Worm (Caenorhabditis elegans) whole organism, L4 larva: Measurements from ENCODE around the gene spp-21.

Experiments
- D1046.2 ChIP-seq: fragments of 200-800 bp; sonication (Bioruptor generic); IDR thresholded peaks from 2 replicates; pipeline ENCODE4 v1.3.6; 2022; ENCODE audit warnings: missing genetic modification characterization, missing compliant biosample characterization
- F10B5.3 ChIP-seq: sonication (generic microtip); optimal IDR thresholded peaks from 2 replicates; lab custom pipeline; 2016; ENCODE audit warnings: mild to moderate bottlenecking, missing genetic modification characterization, missing compliant biosample characterization
- F26F4.8 ChIP-seq: fragments of 200-800 bp; sonication (Bioruptor generic); conservative IDR thresholded peaks from 2 replicates; pipeline ENCODE4 v1.3.6; 2022; ENCODE audit warnings: missing genetic modification characterization, missing compliant biosample characterization
- F37D6.2 ChIP-seq: sonication (generic microtip); optimal IDR thresholded peaks from 2 replicates; lab custom pipeline; 2016; ENCODE audit warnings: mild to moderate bottlenecking, missing genetic modification characterization, missing compliant biosample characterization
- F49E8.2 ChIP-seq: sonication (generic microtip); optimal IDR thresholded peaks from 2 replicates; lab custom pipeline; 2016; ENCODE audit warnings: missing compliant biosample characterization, mild to moderate bottlenecking, missing genetic modification characterization, borderline replicate concordance
- T26A8.4 ChIP-seq: fragments of 200-800 bp; sonication (Bioruptor generic); IDR thresholded peaks from 2 replicates; pipeline ENCODE4 v1.3.6; 2022; ENCODE audit warnings: missing genetic modification characterization, missing compliant biosample characterization
- Y48G9A.11 ChIP-seq: fragments of 200-800 bp; sonication (Bioruptor generic); IDR thresholded peaks from 2 replicates; pipeline ENCODE4 v1.3.6; 2022; ENCODE audit warnings: missing genetic modification reagents, missing genetic modification characterization, missing compliant biosample characterization
- aha-1 ChIP-seq: fragments of 150-350 bp; peaks from one replicate; lab custom pipeline; 2014; ENCODE audit warnings: missing biosample characterization, missing genetic modification characterization
- ama-1 ChIP-seq: fragments of 150-350 bp; optimal IDR thresholded peaks from 2 replicates; lab custom pipeline; 2014; ENCODE audit warnings: inconsistent platforms, mixed read lengths
- attf-4 ChIP-seq: sonication (generic microtip); optimal IDR thresholded peaks from 3 replicates; lab custom pipeline; 2017; ENCODE audit warnings: missing biosample characterization, missing genetic modification characterization
- ceh-32 ChIP-seq: sonication (generic microtip); optimal IDR thresholded peaks from 2 replicates; lab custom pipeline; 2016; ENCODE audit warnings: mild to moderate bottlenecking, missing genetic modification characterization, missing compliant biosample characterization; ENCODE audit not compliant: poor library complexity
- cey-2 ChIP-seq: sonication (generic microtip); optimal IDR thresholded peaks from 3 replicates; lab custom pipeline; 2017; ENCODE audit warnings: missing genetic modification characterization, mild to moderate bottlenecking, missing compliant biosample characterization, antibody characterized with exemption, borderline replicate concordance; ENCODE audit not compliant: insufficient read depth
- daf-16 ChIP-seq, 3 experiments: sonication (generic microtip); optimal IDR thresholded peaks; 2 replicates each; lab custom pipeline; 2016 to 2017; ENCODE audit warnings: missing genetic modification characterization in 3 of 3, missing genetic modification reagents in 3 of 3, mild to moderate bottlenecking in 2 of 3, missing compliant biosample characterization in 2 of 3, missing biosample characterization in 1 of 3, moderate library complexity in 1 of 3
- dmd-9 ChIP-seq: fragments of 200-800 bp; sonication (Bioruptor generic); IDR thresholded peaks from 2 replicates; pipeline ENCODE4 v1.3.6; 2022; ENCODE audit warnings: missing genetic modification reagents, missing genetic modification characterization, missing compliant biosample characterization
- dpl-1 ChIP-seq: fragments of 150-350 bp; optimal IDR thresholded peaks from 2 replicates; lab custom pipeline; 2014; ENCODE audit warnings: missing biosample characterization, missing genetic modification reagents, missing genetic modification characterization
- dve-1 ChIP-seq: sonication (generic microtip); optimal IDR thresholded peaks from 2 replicates; lab custom pipeline; 2017; ENCODE audit warnings: antibody characterized with exemption, mild to moderate bottlenecking, missing genetic modification characterization, missing compliant biosample characterization; ENCODE audit not compliant: insufficient read depth
- egl-43 ChIP-seq: fragments of 200-800 bp; sonication (Bioruptor generic); IDR thresholded peaks from 2 replicates; pipeline ENCODE4 v1.3.6; 2022; ENCODE audit warnings: missing genetic modification reagents, missing genetic modification characterization, missing compliant biosample characterization
- fkh-10 ChIP-seq: fragments of 150-350 bp; optimal IDR thresholded peaks from 2 replicates; lab custom pipeline; 2014; ENCODE audit warnings: missing biosample characterization, missing genetic modification reagents, missing genetic modification characterization
- fos-1 ChIP-seq: fragments of 150-350 bp; optimal IDR thresholded peaks from 2 replicates; lab custom pipeline; 2014; ENCODE audit warnings: missing biosample characterization, missing genetic modification characterization
- hif-1 ChIP-seq, 2 experiments: sonication (generic microtip); optimal IDR thresholded peaks; 2 replicates each; lab custom pipeline; 2016 to 2017; ENCODE audit warnings: missing compliant biosample characterization in 2 of 2, missing genetic modification characterization in 2 of 2, missing genetic modification reagents in 2 of 2, missing genotype in 2 of 2, mild to moderate bottlenecking in 1 of 2
- hlh-11 ChIP-seq: fragments of 200-800 bp; sonication (Bioruptor generic); optimal IDR thresholded peaks from 2 replicates; lab custom pipeline; 2018; ENCODE audit warnings: mild to moderate bottlenecking, missing genetic modification characterization, missing compliant biosample characterization
- hlh-30 ChIP-seq: sonication (generic microtip); optimal IDR thresholded peaks from 2 replicates; lab custom pipeline; 2017; ENCODE audit warnings: antibody characterized with exemption, mild to moderate bottlenecking, missing genetic modification characterization, missing compliant biosample characterization; ENCODE audit not compliant: insufficient read depth
- hmg-1.1 ChIP-seq: fragments of 200-800 bp; sonication (Bioruptor generic); IDR thresholded peaks from 2 replicates; pipeline ENCODE4 v1.3.6; 2022; ENCODE audit warnings: missing genetic modification reagents, missing genetic modification characterization, missing compliant biosample characterization
- lin-15B ChIP-seq: fragments of 150-350 bp; sonication (generic microtip); optimal IDR thresholded peaks from 3 replicates; lab custom pipeline; 2014; ENCODE audit warnings: missing biosample characterization, missing genetic modification characterization
- lin-39 ChIP-seq: fragments of 150-350 bp; optimal IDR thresholded peaks from 2 replicates; lab custom pipeline; 2014; ENCODE audit warnings: missing biosample characterization, missing genetic modification reagents, missing genetic modification characterization
- lsy-2 ChIP-seq, 2 experiments: fragments of 150-350 bp in 1 of 2; sonication (generic microtip) in 1 of 2; optimal IDR thresholded peaks; 2 replicates each; lab custom pipeline; 2014 to 2017; ENCODE audit warnings: missing biosample characterization in 2 of 2, missing genetic modification characterization in 2 of 2
- madf-5 ChIP-seq, 2 experiments: fragments of 200-800 bp; sonication (Bioruptor generic); IDR thresholded peaks; 2 replicates each; pipeline ENCODE4 v1.3.6; 2022; ENCODE audit warnings: missing compliant biosample characterization in 2 of 2, missing genetic modification characterization in 2 of 2
- mep-1 ChIP-seq: fragments of 150-350 bp; sonication (generic microtip); optimal IDR thresholded peaks from 3 replicates; lab custom pipeline; 2014; ENCODE audit warnings: missing biosample characterization, missing genetic modification characterization
- mes-2 ChIP-seq: sonication (generic microtip); optimal IDR thresholded peaks from 2 replicates; lab custom pipeline; 2016; ENCODE audit warnings: missing genotype, mild to moderate bottlenecking, missing genetic modification characterization, missing compliant biosample characterization; ENCODE audit not compliant: poor library complexity, severe bottlenecking
- mxl-3 ChIP-seq: fragments of 200-800 bp; sonication (Bioruptor generic); optimal IDR thresholded peaks from 2 replicates; lab custom pipeline; 2018; ENCODE audit warnings: mild to moderate bottlenecking, missing genetic modification characterization, missing compliant biosample characterization
- nhr-10 ChIP-seq: fragments of 150-350 bp; optimal IDR thresholded peaks from 2 replicates; lab custom pipeline; 2014; ENCODE audit warnings: missing biosample characterization, missing genetic modification characterization
- nhr-11 ChIP-seq: fragments of 150-350 bp; optimal IDR thresholded peaks from 2 replicates; lab custom pipeline; 2014; ENCODE audit warnings: missing biosample characterization, missing genetic modification characterization
- nhr-25 ChIP-seq: sonication (generic microtip); optimal IDR thresholded peaks from 2 replicates; lab custom pipeline; 2017; ENCODE audit warnings: missing genetic modification characterization, mild to moderate bottlenecking, missing compliant biosample characterization, antibody characterized with exemption, moderate library complexity, borderline replicate concordance; ENCODE audit not compliant: insufficient read depth
- nhr-41 ChIP-seq: fragments of 200-800 bp; sonication (Bioruptor generic); IDR thresholded peaks from 2 replicates; pipeline ENCODE4 v1.3.6; 2022; ENCODE audit warnings: missing genetic modification reagents, missing genetic modification characterization, missing compliant biosample characterization
- nhr-42 ChIP-seq: fragments of 200-800 bp; sonication (Bioruptor generic); IDR thresholded peaks from 2 replicates; pipeline ENCODE4 v1.3.6; 2022; ENCODE audit warnings: missing genetic modification characterization, missing compliant biosample characterization
- nhr-6 ChIP-seq: fragments of 150-350 bp; optimal IDR thresholded peaks from 2 replicates; lab custom pipeline; 2014; ENCODE audit warnings: missing biosample characterization, missing genetic modification characterization
- pha-4 ChIP-seq, 2 experiments: fragments of 150-350 bp in 1 of 2; fragments of 200-800 bp in 1 of 2; sonication (Bioruptor generic) in 1 of 2; IDR thresholded peaks in 1 of 2; optimal IDR thresholded peaks in 1 of 2; 2 replicates each; pipeline versions ENCODE4 v1.3.6 to Lab custom; 2014 to 2022; ENCODE audit warnings: missing genetic modification characterization in 2 of 2, missing genetic modification reagents in 2 of 2, missing biosample characterization in 1 of 2, missing compliant biosample characterization in 1 of 2
- snpc-1.2 ChIP-seq: fragments of 200-800 bp; sonication (Bioruptor generic); IDR thresholded peaks from 2 replicates; pipeline ENCODE4 v1.3.6; 2022; ENCODE audit warnings: missing genetic modification reagents, missing genetic modification characterization, missing compliant biosample characterization
- unc-62 ChIP-seq, 3 experiments: fragments of 150-350 bp in 1 of 3; sonication (generic microtip); optimal IDR thresholded peaks in 2 of 3; peaks in 1 of 3; 1 replicate in 1 of 3; 2 replicates in 2 of 3; lab custom pipeline; 2014 to 2017; ENCODE audit warnings: missing biosample characterization in 3 of 3, missing genetic modification characterization in 3 of 3, missing genetic modification reagents in 3 of 3, missing genotype in 1 of 3
- zag-1 ChIP-seq: fragments of 150-350 bp; optimal IDR thresholded peaks from 2 replicates; lab custom pipeline; 2014; ENCODE audit warnings: missing biosample characterization, missing genetic modification characterization
- ztf-11 ChIP-seq: fragments of 150-350 bp; optimal IDR thresholded peaks from 2 replicates; lab custom pipeline; 2014; ENCODE audit warnings: missing biosample characterization, missing genetic modification characterization

spp-21 gene

DNA sequence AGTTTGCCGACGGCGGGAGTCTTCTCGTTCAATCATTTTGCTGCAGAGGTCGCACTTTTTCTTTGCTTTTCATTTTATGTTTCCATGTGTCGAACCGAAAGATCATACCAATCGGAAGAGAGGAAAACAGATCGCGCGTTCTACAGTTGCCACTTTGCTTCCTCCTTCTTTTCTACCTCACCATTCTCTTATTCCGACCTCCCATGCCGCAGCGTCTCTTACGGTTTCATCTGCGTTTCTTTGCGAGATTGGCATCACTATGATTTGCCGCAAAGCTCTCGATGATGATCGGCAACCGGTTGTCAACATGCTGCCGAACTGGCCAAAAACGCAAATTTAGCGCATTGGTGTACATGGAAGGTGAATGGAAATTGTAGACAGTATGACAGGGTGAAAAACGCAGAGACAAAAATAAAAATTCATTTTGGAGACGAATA, 15.8 kb upstream of the spp-21 start (continued):
- TF ChIP-seq F10B5.3 (tag; lab: Kevin White, UChicago) = no peak
- TF ChIP-seq mes-2 = no peak
- TF ChIP-seq pha-4 (GFP tag; IDR thresholded peaks at IDR 0.05; lab: Robert Waterston, UW) = no peak
- no peak for TF ChIP-seq pha-4 (tag; optimal IDR thresholded peaks at IDR 0.05; lab: Kevin White, UChicago)
- TF ChIP-seq lsy-2 (tag; optimal IDR thresholded peaks at IDR 0.05; lab: Kevin White, UChicago) = no peak
- TF ChIP-seq F49E8.2 = no peak
- no peak for TF ChIP-seq madf-5 (GFP tag; IDR thresholded peaks at IDR 0.05; lab: Robert Waterston, UW)
- TF ChIP-seq Y48G9A.11 (GFP tag; lab: Robert Waterston, UW) = no peak
- no peak for TF ChIP-seq hif-1 (tag; optimal IDR thresholded peaks at IDR 0.05; lab: Kevin White, UChicago)
- no peak for TF ChIP-seq ceh-32 (tag; lab: Kevin White, UChicago)
- no peak for TF ChIP-seq mep-1 (tag; lab: Kevin White, UChicago)

DNA sequence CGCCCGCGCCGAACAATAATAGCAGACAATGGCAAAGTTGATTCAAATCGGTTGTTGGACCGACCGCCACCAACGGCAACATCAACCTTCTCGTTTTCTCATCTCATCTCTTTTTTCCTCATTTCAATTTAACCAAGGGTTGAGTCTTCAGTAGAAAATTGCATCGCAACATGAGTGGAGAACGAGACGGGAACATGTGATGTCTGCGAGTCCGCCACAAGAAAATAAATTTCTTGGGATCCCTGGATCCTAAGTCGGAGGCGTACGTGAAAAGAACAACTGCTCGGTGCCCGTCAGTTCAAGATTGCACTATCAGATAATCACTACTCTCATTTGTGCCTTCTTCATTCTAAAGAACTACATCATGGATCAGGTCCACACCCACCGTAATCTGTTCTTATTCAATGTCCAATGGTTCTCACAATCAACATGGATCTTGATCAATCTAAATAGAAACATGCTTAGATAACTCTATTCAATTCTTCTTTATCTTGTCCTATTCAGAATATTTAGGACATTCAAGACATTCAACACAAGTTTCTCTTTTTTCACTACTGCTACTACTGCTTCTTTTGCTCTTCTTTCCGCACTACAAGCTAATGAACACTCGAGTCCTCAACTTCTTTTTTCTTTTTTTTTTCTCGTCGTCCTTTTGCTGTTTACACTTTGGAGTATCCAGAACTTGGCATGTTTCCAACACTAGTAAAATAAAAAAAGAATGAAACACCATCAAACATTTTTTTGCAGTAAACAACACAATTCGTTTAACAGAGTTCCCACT, 15.1 kb upstream of the spp-21 start:
- TF ChIP-seq ama-1 (lab: Kevin White, UChicago) (peak; percentile 16), zag-1 (no peak), lsy-2 (tag; optimal IDR thresholded peaks at IDR 0.05; lab: Kevin White, UChicago) (peak in 1 of 2 experiments; percentile 22), fkh-10 (peak; percentile 69), F37D6.2 (no peak), hlh-30 (tag; lab: Kevin White, UChicago) (peak; percentile 65), daf-16 (GFP tag; optimal IDR thresholded peaks at IDR 0.05; lab: Kevin White, UChicago) (peak in 1 of 2 experiments; percentile 34), daf-16 (tag; optimal IDR thresholded peaks at IDR 0.05; lab: Kevin White, UChicago) (no peak), lin-39 (tag; lab: Kevin White, UChicago) (no peak), nhr-42 (no peak), hlh-11 (tag; lab: Kevin White, UChicago) (peak; percentile 12), nhr-11 (tag; lab: Kevin White, UChicago) (peak; percentile 34), unc-62 (GFP tag; optimal IDR thresholded peaks at IDR 0.05 in 1 of 2; lab: Kevin White, UChicago) (peak in 1 of 2 experiments; percentile 39), unc-62 (tag; optimal IDR thresholded peaks at IDR 0.05; lab: Kevin White, UChicago) (no peak), snpc-1.2 (no peak), hmg-1.1 (peak; percentile 36; the same call in 1 of the 2 replicates), nhr-25 (tag; lab: Kevin White, UChicago) (no peak)

DNA sequence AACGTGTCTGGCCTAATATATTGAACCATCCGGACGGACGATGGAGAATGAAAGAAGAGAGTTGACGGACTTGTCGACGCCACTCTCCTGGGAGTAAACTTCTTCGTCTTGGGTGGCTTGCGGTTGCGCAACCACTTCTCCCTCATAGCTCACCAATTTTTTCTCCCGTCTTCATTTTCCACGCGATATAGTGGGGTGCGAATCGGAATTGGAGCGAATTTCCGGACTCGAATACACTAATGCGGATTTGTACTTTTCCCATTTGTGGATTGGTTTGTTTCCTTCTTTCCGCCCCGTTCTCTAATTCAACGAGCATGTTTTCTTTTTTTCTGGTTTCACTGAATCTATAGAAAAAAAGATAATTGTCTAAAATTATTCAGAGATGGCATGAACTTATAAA, 14.2 kb upstream of the spp-21 start:
- TF ChIP-seq egl-43 (GFP tag; lab: Robert Waterston, UW) (0 out of 2 replicates have a peak, but pooled peaks have one; percentile 42), dpl-1 (GFP tag; lab: Kevin White, UChicago) (no peak), aha-1 (tag; lab: Kevin White, UChicago) (peak; percentile 94)

DNA sequence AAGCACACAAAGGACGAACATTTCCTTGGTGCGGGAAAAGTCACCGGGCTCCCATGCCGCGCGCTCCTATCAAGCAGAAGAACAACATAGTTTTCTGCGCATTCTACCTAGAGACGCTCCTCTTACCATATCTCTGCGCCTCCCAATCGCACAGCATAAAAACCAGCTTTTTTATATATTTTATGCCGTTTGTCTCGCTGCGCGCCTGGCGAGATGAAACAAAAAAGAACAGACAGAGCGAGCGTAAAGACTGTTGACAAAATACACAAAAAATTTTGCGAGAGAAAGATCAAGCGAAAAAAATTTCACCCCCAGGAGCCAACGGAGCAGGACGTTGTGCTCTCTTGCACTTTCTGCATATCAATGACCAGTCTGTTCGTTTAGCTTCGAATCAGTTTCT, 12.2 kb upstream of the spp-21 start:
- no peak for TF ChIP-seq lin-39 (tag; lab: Kevin White, UChicago)
- peak; percentile 3 for TF ChIP-seq hlh-30 (tag; lab: Kevin White, UChicago)
- no peak for TF ChIP-seq nhr-25 (tag; lab: Kevin White, UChicago)
- TF ChIP-seq dve-1 (tag; lab: Kevin White, UChicago) = no peak
- TF ChIP-seq mxl-3 (GFP tag; lab: Kevin White, UChicago) = peak; percentile 3
- no peak for TF ChIP-seq lin-15B (tag; lab: Kevin White, UChicago)
- TF ChIP-seq hlh-11 (tag; lab: Kevin White, UChicago) = peak; percentile 7
- TF ChIP-seq D1046.2 (GFP tag; lab: Robert Waterston, UW) = no peak
- no peak for TF ChIP-seq nhr-10 (tag; lab: Kevin White, UChicago)
- no peak for TF ChIP-seq fos-1 (tag; lab: Kevin White, UChicago)
- no peak for TF ChIP-seq attf-4 (tag; lab: Kevin White, UChicago)
- 0 out of 2 replicates have a peak, but pooled peaks have one; percentile 12 for TF ChIP-seq dmd-9 (GFP tag; lab: Robert Waterston, UW)
- TF ChIP-seq pha-4 (GFP tag; IDR thresholded peaks at IDR 0.05; lab: Robert Waterston, UW) = 0 out of 2 replicates have a peak, but pooled peaks have one; percentile 36
- no peak for TF ChIP-seq pha-4 (tag; optimal IDR thresholded peaks at IDR 0.05; lab: Kevin White, UChicago)
- no peak for TF ChIP-seq nhr-6 (tag; lab: Kevin White, UChicago)
- TF ChIP-seq egl-43 (GFP tag; lab: Robert Waterston, UW) = peak; percentile 19; the same call in 1 of the 2 replicates
- no peak for TF ChIP-seq nhr-41 (GFP tag; lab: Robert Waterston, UW)
- no peak for TF ChIP-seq ztf-11 (tag; lab: Kevin White, UChicago)
- TF ChIP-seq cey-2 = no peak
- TF ChIP-seq F26F4.8 (GFP tag; lab: Robert Waterston, UW) = no peak
- TF ChIP-seq T26A8.4 (GFP tag; lab: Robert Waterston, UW) = 0 out of 2 replicates have a peak, but pooled peaks have one; percentile 29
